Fruit fly (Drosophila melanogaster) whole organism, embryonic: ENCODE data around the gene Cap-D2.

ENCODE experiments used
- B-H1 ChIP-seq: fragments of 200-800 bp; sonication (Bioruptor generic); IDR thresholded peaks from 3 replicates; pipeline ENCODE4 v1.3.6; 2022; ENCODE audit warnings: missing biosample characterization, missing genetic modification characterization
- CG10147 ChIP-seq: fragments of 200-800 bp; sonication (Bioruptor generic); optimal IDR thresholded peaks from 2 replicates; lab custom pipeline; 2019; ENCODE audit warnings: missing biosample characterization, mild to moderate bottlenecking, missing genetic modification characterization, moderate library complexity
- CG12299 ChIP-seq: fragments of 200-800 bp; sonication (Bioruptor generic); optimal IDR thresholded peaks from 2 replicates; lab custom pipeline; 2018; ENCODE audit warnings: missing biosample characterization, mild to moderate bottlenecking, missing genetic modification characterization
- CG14860 ChIP-seq: fragments of 200-800 bp; sonication (Bioruptor generic); IDR thresholded peaks from 3 replicates; pipeline ENCODE4 v1.3.6; 2022; ENCODE audit warnings: missing biosample characterization, missing genetic modification characterization; ENCODE audit not compliant: partially characterized antibody
- CG1603 ChIP-seq: fragments of 200-800 bp; sonication (Bioruptor generic); optimal IDR thresholded peaks from 2 replicates; lab custom pipeline; 2019; ENCODE audit warnings: missing biosample characterization, mild to moderate bottlenecking, missing genetic modification characterization, moderate library complexity
- CG16813 ChIP-seq: fragments of 200-800 bp; sonication (Bioruptor generic); IDR thresholded peaks from 3 replicates; pipeline ENCODE4 v1.3.6; 2022; ENCODE audit warnings: missing biosample characterization, missing genetic modification characterization; ENCODE audit not compliant: partially characterized antibody
- CG17359 ChIP-seq: fragments of 200-800 bp; sonication (Bioruptor generic); optimal IDR thresholded peaks from 3 replicates; lab custom pipeline; 2018; ENCODE audit warnings: missing biosample characterization, mild to moderate bottlenecking, missing genetic modification characterization, moderate library complexity
- CG17829 ChIP-seq: fragments of 200-800 bp; optimal IDR thresholded peaks from 2 replicates; lab custom pipeline; 2019; ENCODE audit warnings: missing biosample characterization, mild to moderate bottlenecking, missing genetic modification characterization, moderate library complexity
- CG17912 ChIP-seq: fragments of 200-800 bp; sonication (Bioruptor generic); optimal IDR thresholded peaks from 2 replicates; lab custom pipeline; 2018; ENCODE audit warnings: missing biosample characterization, mild to moderate bottlenecking, missing genetic modification characterization
- CG18262 ChIP-seq: fragments of 200-800 bp; optimal IDR thresholded peaks from 3 replicates; lab custom pipeline; 2019; ENCODE audit warnings: missing biosample characterization, mild to moderate bottlenecking, missing genetic modification characterization, moderate library complexity
- CG31441 ChIP-seq: fragments of 200-800 bp; sonication (Bioruptor generic); IDR thresholded peaks from 2 replicates; pipeline ENCODE4 v1.3.6; 2022; ENCODE audit warnings: missing biosample characterization, missing genetic modification characterization
- CG3163 ChIP-seq: fragments of 200-800 bp; sonication (Bioruptor generic); optimal IDR thresholded peaks from 3 replicates; lab custom pipeline; 2016; ENCODE audit warnings: missing biosample characterization, missing genetic modification characterization
- CG33557 ChIP-seq: fragments of 200-800 bp; sonication (Bioruptor generic); optimal IDR thresholded peaks from 2 replicates; lab custom pipeline; 2019; ENCODE audit warnings: missing biosample characterization, mild to moderate bottlenecking, missing genetic modification characterization, moderate library complexity
- CG8281 ChIP-seq: fragments of 200-800 bp; sonication (Bioruptor generic); optimal IDR thresholded peaks from 2 replicates; lab custom pipeline; 2018; ENCODE audit warnings: missing biosample characterization, mild to moderate bottlenecking, missing genetic modification characterization, moderate library complexity
- CG9876 ChIP-seq: fragments of 200-800 bp; sonication (Bioruptor generic); optimal IDR thresholded peaks from 2 replicates; lab custom pipeline; 2016; ENCODE audit warnings: missing biosample characterization, missing genetic modification characterization
- CG9932 ChIP-seq: fragments of 200-800 bp; sonication (Bioruptor generic); IDR thresholded peaks from 2 replicates; pipeline ENCODE4 v1.3.6; 2022; ENCODE audit warnings: missing biosample characterization, missing genetic modification characterization
- Camta ChIP-seq: fragments of 200-800 bp; sonication (Bioruptor generic); optimal IDR thresholded peaks from 2 replicates; lab custom pipeline; 2016; ENCODE audit warnings: missing biosample characterization, missing genetic modification characterization
- Deaf1 ChIP-seq: fragments of 200-800 bp; optimal IDR thresholded peaks from 3 replicates; lab custom pipeline; 2019; ENCODE audit warnings: missing biosample characterization, mild to moderate bottlenecking, missing genetic modification characterization, moderate library complexity
- Dfd ChIP-seq, 2 experiments: fragments of >200 bp; optimal IDR thresholded peaks; 2 replicates each; lab custom pipeline; 2017; ENCODE audit warnings: missing biosample characterization in 2 of 2, missing genetic modification characterization in 2 of 2
- Dip2 ChIP-seq: fragments of 200-800 bp; sonication (Bioruptor generic); IDR thresholded peaks from 2 replicates; pipeline ENCODE4 v1.3.6; 2022; ENCODE audit warnings: missing biosample characterization, missing genetic modification characterization
- E2f1 ChIP-seq: fragments of 200-800 bp; sonication (Bioruptor generic); IDR thresholded peaks from 2 replicates; pipeline ENCODE4 v1.3.6; 2022; ENCODE audit warnings: missing biosample characterization, missing genetic modification characterization
- Gug ChIP-seq: fragments of 200-800 bp; sonication (Bioruptor generic); IDR thresholded peaks from 4 replicates; pipeline ENCODE4 v1.3.6; 2022; ENCODE audit warnings: missing biosample characterization, missing genetic modification characterization
- Hand ChIP-seq: fragments of 200-800 bp; sonication (Bioruptor generic); optimal IDR thresholded peaks from 2 replicates; lab custom pipeline; 2017; ENCODE audit warnings: mild to moderate bottlenecking, missing biosample characterization, missing genetic modification reagents, missing genetic modification characterization
- HmgZ ChIP-seq: fragments of 200-800 bp; sonication (Bioruptor generic); optimal IDR thresholded peaks from 2 replicates; lab custom pipeline; 2018; ENCODE audit warnings: missing biosample characterization, mild to moderate bottlenecking, missing genetic modification characterization
- Hr3 ChIP-seq: fragments of 200-800 bp; sonication (Bioruptor generic); optimal IDR thresholded peaks from 3 replicates; lab custom pipeline; 2016; ENCODE audit warnings: missing biosample characterization, missing genetic modification characterization
- Lpt ChIP-seq: fragments of >200 bp; optimal IDR thresholded peaks from 2 replicates; lab custom pipeline; 2018; ENCODE audit warnings: missing biosample characterization, missing genetic modification characterization
- Mad ChIP-seq: fragments of 200-800 bp; sonication (Bioruptor generic); optimal IDR thresholded peaks from 2 replicates; lab custom pipeline; 2016; ENCODE audit warnings: missing biosample characterization, missing genetic modification characterization
- NC2α ChIP-seq: fragments of 200-800 bp; sonication (Bioruptor generic); optimal IDR thresholded peaks from 2 replicates; lab custom pipeline; 2016; ENCODE audit warnings: missing biosample characterization, missing genetic modification characterization
- NC2β ChIP-seq: fragments of 200-800 bp; sonication (Bioruptor generic); optimal IDR thresholded peaks from 2 replicates; lab custom pipeline; 2016; ENCODE audit warnings: missing biosample characterization, missing genetic modification characterization
- Nf-YB ChIP-seq: fragments of 200-800 bp; sonication (Bioruptor generic); optimal IDR thresholded peaks from 3 replicates; lab custom pipeline; 2019; ENCODE audit warnings: missing biosample characterization, mild to moderate bottlenecking, missing genetic modification characterization, moderate library complexity
- PHDP ChIP-seq: fragments of 200-800 bp; sonication (Bioruptor generic); optimal IDR thresholded peaks from 3 replicates; lab custom pipeline; 2018; ENCODE audit warnings: missing biosample characterization, mild to moderate bottlenecking, missing genetic modification characterization, moderate library complexity
- Pdp1 ChIP-seq, 2 experiments: fragments of 200-800 bp; sonication (Bioruptor generic); optimal IDR thresholded peaks; 3 replicates each; lab custom pipeline; 2016; ENCODE audit warnings: missing biosample characterization in 2 of 2, missing genetic modification characterization in 2 of 2, mild to moderate bottlenecking in 1 of 2, moderate library complexity in 1 of 2
- Ptx1 ChIP-seq: fragments of 200-800 bp; sonication (Bioruptor generic); IDR thresholded peaks from 2 replicates; pipeline ENCODE4 v1.3.6; 2022; ENCODE audit warnings: missing biosample characterization, missing genetic modification characterization
- Six4 ChIP-seq: fragments of 200-800 bp; sonication (Bioruptor generic); optimal IDR thresholded peaks from 2 replicates; lab custom pipeline; 2016; ENCODE audit warnings: missing biosample characterization, missing genetic modification characterization
- Xrp1 ChIP-seq: fragments of 200-800 bp; sonication (Bioruptor generic); IDR thresholded peaks from 2 replicates; pipeline ENCODE4 v1.3.6; 2022; ENCODE audit warnings: missing biosample characterization, missing genetic modification characterization
- abd-A ChIP-seq: fragments of 200-800 bp; sonication (Bioruptor generic); optimal IDR thresholded peaks from 3 replicates; lab custom pipeline; 2019; ENCODE audit warnings: missing biosample characterization, mild to moderate bottlenecking, missing genetic modification characterization, moderate library complexity
- aop ChIP-seq: fragments of 200-800 bp; sonication (Bioruptor generic); IDR thresholded peaks from 2 replicates; pipeline ENCODE4 v1.3.6; 2022; ENCODE audit warnings: missing biosample characterization, missing genetic modification characterization
- ash1 ChIP-seq: fragments of 200-800 bp; sonication (Bioruptor generic); optimal IDR thresholded peaks from 2 replicates; lab custom pipeline; 2018; ENCODE audit warnings: missing biosample characterization, mild to moderate bottlenecking, missing genetic modification characterization
- az2 ChIP-seq: fragments of 200-800 bp; sonication (Bioruptor generic); optimal IDR thresholded peaks from 3 replicates; lab custom pipeline; 2016; ENCODE audit warnings: missing biosample characterization, missing genetic modification characterization
- gcm ChIP-seq: fragments of 200-800 bp; sonication (Bioruptor generic); optimal IDR thresholded peaks from 2 replicates; lab custom pipeline; 2019; ENCODE audit warnings: missing biosample characterization, mild to moderate bottlenecking, missing genetic modification characterization, moderate library complexity
- grn ChIP-seq: fragments of 200-800 bp; sonication (Bioruptor generic); optimal IDR thresholded peaks from 3 replicates; lab custom pipeline; 2017; ENCODE audit warnings: missing biosample characterization, missing genetic modification characterization
- gt ChIP-seq: fragments of 200-800 bp; sonication (Bioruptor generic); IDR thresholded peaks from 2 replicates; pipeline ENCODE4 v1.3.6; 2022; ENCODE audit warnings: missing biosample characterization, missing genetic modification characterization
- hkb ChIP-seq, 2 experiments: fragments of 200-800 bp in 1 of 2; fragments of >200 bp in 1 of 2; sonication (Bioruptor generic) in 1 of 2; IDR thresholded peaks in 1 of 2; optimal IDR thresholded peaks in 1 of 2; 2 replicates each; pipeline versions ENCODE4 v1.3.6 to Lab custom; 2017 to 2022; ENCODE audit warnings: missing biosample characterization in 1 of 2, missing genetic modification characterization in 1 of 2
- kay ChIP-seq: fragments of 200-800 bp; sonication (Bioruptor generic); optimal IDR thresholded peaks from 2 replicates; lab custom pipeline; 2016; ENCODE audit warnings: missing biosample characterization, missing genetic modification characterization
- oc ChIP-seq: fragments of 200-800 bp; sonication (Bioruptor generic); optimal IDR thresholded peaks from 2 replicates; lab custom pipeline; 2018; ENCODE audit warnings: missing biosample characterization, mild to moderate bottlenecking, missing genetic modification characterization, moderate library complexity
- odd ChIP-seq: fragments of 200-800 bp; sonication (Bioruptor generic); optimal IDR thresholded peaks from 2 replicates; lab custom pipeline; 2017; ENCODE audit warnings: missing biosample characterization, mild to moderate bottlenecking, missing genetic modification characterization
- seq ChIP-seq: fragments of 200-800 bp; sonication (Bioruptor generic); IDR thresholded peaks from 2 replicates; pipeline ENCODE4 v1.3.6; 2022; ENCODE audit warnings: missing biosample characterization, missing genetic modification characterization
- sna ChIP-seq: fragments of 200-800 bp; sonication (Bioruptor generic); IDR thresholded peaks from 2 replicates; pipeline ENCODE4 v1.3.6; 2022; ENCODE audit warnings: missing biosample characterization, missing genetic modification characterization; ENCODE audit not compliant: partially characterized antibody
- stwl ChIP-seq: fragments of 200-800 bp; sonication (Bioruptor generic); optimal IDR thresholded peaks from 3 replicates; lab custom pipeline; 2018; ENCODE audit warnings: missing biosample characterization, mild to moderate bottlenecking, missing genetic modification characterization, moderate library complexity
- twi ChIP-seq: fragments of 200-800 bp; optimal IDR thresholded peaks from 2 replicates; lab custom pipeline; 2019; ENCODE audit warnings: missing biosample characterization, mild to moderate bottlenecking, missing genetic modification characterization, moderate library complexity
- tx ChIP-seq: fragments of 200-800 bp; sonication (Bioruptor generic); optimal IDR thresholded peaks from 2 replicates; lab custom pipeline; 2016; ENCODE audit warnings: missing biosample characterization, missing genetic modification characterization
- zfh2 ChIP-seq: fragments of 200-800 bp; sonication (Bioruptor generic); optimal IDR thresholded peaks from 2 replicates; lab custom pipeline; 2016; ENCODE audit warnings: missing biosample characterization, missing genetic modification characterization

Cap-D2 gene

DNA sequence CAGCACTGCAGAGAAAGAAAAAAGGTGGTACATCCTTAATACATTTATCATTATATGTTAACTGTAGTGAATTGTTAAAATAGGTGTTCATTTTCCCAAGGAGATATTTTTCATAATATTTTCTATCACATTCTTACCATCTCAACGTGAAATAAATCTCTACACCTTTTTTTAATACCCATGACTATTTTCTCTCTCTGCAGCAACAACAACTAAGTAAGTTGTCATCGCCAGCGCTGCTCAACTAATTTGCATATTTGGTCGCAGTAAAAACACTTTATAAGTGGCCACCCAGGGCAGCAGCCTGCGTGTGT is 15.0 kb downstream of the Cap-D2 start (continued):
- TF ChIP-seq Dfd (GFP tag; optimal IDR thresholded peaks at IDR 0.05; lab: Kevin White, UChicago) (no peak), CG9932 (GFP tag; lab: Robert Waterston, UW) (no peak), CG33557 (peak; percentile 12), NC2α (GFP tag; lab: Kevin White, UChicago) (no peak), tx (GFP tag; lab: Kevin White, UChicago) (no peak), Hand (GFP tag; lab: Kevin White, UChicago) (no peak), gcm (GFP tag; lab: Kevin White, UChicago) (no peak), stwl (no peak), grn (no peak), CG12299 (tag; lab: Kevin White, UChicago) (no peak), sna (no peak), Ptx1 (GFP tag; lab: Robert Waterston, UW) (peak; percentile 29; the same call in 1 of the 2 replicates), PHDP (tag; lab: Kevin White, UChicago) (peak; percentile 64), Hr3 (GFP tag; lab: Kevin White, UChicago) (peak; percentile 34), Dip2 (GFP tag; lab: Robert Waterston, UW) (no peak), CG10147 (no peak), Mad (GFP tag; lab: Kevin White, UChicago) (no peak), odd (GFP tag; lab: Kevin White, UChicago) (no peak), E2f1 (GFP tag; lab: Robert Waterston, UW) (no peak), Deaf1 (tag; lab: Kevin White, UChicago) (no peak), CG9876 (no peak), B-H1 (GFP tag; lab: Robert Waterston, UW) (no peak), HmgZ (tag; lab: Kevin White, UChicago) (no peak), CG1603 (tag; lab: Kevin White, UChicago) (peak; percentile 71), az2 (GFP tag; lab: Kevin White, UChicago) (peak; percentile 41), hkb (optimal IDR thresholded peaks at IDR 0.05; lab: Kevin White, UChicago) (no peak), hkb (GFP tag; IDR thresholded peaks at IDR 0.05; lab: Robert Waterston, UW) (peak; percentile 61), seq (GFP tag; lab: Robert Waterston, UW) (no peak), ash1 (GFP tag; lab: Kevin White, UChicago) (no peak), Lpt (GFP tag; lab: Kevin White, UChicago) (no peak), aop (GFP tag; lab: Robert Waterston, UW) (no peak), Camta (GFP tag; lab: Kevin White, UChicago) (no peak), Nf-YB (no peak), CG16813 (GFP tag; lab: Robert Waterston, UW) (no peak), gt (GFP tag; lab: Robert Waterston, UW) (no peak), NC2β (GFP tag; lab: Kevin White, UChicago) (peak; percentile 6), CG3163 (no peak), CG14860 (GFP tag; lab: Robert Waterston, UW) (no peak), CG17359 (tag; lab: Kevin White, UChicago) (peak; percentile 61), zfh2 (GFP tag; lab: Kevin White, UChicago) (no peak), abd-A (tag; lab: Kevin White, UChicago) (no peak), twi (tag; lab: Kevin White, UChicago) (no peak), Xrp1 (peak; percentile 40; the same call in 1 of the 2 replicates), oc (peak; percentile 44), CG8281 (tag; lab: Kevin White, UChicago) (peak; percentile 32), Pdp1 (GFP tag; optimal IDR thresholded peaks at IDR 0.05; lab: Kevin White, UChicago) (peak in 1 of 2 experiments; percentile 11), Gug (GFP tag; lab: Robert Waterston, UW) (no peak), CG17829 (tag; lab: Kevin White, UChicago) (peak; percentile 41), CG17912 (GFP tag; lab: Kevin White, UChicago) (no peak), CG18262 (peak; percentile 56), kay (no peak), CG31441 (GFP tag; lab: Robert Waterston, UW) (peak; percentile 52; the same call in 1 of the 2 replicates), Six4 (GFP tag; lab: Kevin White, UChicago) (peak; percentile 7)
